Fruit fly (Drosophila melanogaster): Measurements from ENCODE around the gene CG13004.
A peak's percentile ranks its signal among the peaks of the same experiment; 100 is the strongest.

CG13004 gene

DNA sequence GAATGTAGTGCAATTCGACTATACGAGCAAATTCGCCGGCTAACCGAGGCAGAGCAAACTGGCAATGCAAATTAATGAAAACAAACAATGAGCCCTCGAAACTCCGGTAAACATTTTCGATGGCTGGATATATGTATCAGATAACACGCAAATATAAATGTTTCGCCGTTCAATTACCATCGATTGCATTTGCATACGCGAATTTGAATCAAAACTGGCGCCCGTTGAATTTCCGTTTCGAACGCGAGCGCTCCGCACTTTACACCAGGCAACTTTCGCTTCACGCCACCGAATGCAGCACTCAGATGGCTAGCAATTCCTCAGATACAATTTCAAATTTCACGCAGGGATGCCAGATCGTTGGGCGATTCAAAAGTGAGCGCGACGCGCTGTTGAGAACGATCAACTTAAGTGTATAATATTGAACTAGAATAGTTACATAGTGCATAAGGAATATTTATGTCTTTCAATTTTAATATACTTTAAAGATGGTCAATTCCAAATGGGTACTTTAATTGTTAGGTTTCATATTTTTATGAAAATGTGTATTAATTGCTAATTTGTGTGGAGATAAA lies 52.1 kb downstream of the CG13004 start, which contains the start of gene if:
Gene if (minus strand): TSS at position 294 of the 575 bp plus-strand sequence.
- TF ChIP-seq CrebA (GFP tag; optimal IDR thresholded peaks at IDR 0.05; ENCODE audit: borderline replicate concordance) = no peak
- TF ChIP-seq N (GFP tag; optimal IDR thresholded peaks at IDR 0.05) = no peak
- TF ChIP-seq rgr (GFP tag; optimal IDR thresholded peaks at IDR 0.05) = no peak
- TF ChIP-seq Hr78 (GFP tag; optimal IDR thresholded peaks at IDR 0.05) = no peak
- no peak for TF ChIP-seq dmrt93B (GFP tag; optimal IDR thresholded peaks at IDR 0.05)
- TF ChIP-seq dl (GFP tag; optimal IDR thresholded peaks at IDR 0.05; ENCODE audit: insufficient read depth in 1 of 2, partially characterized antibody in 2 of 2) = no peak
- TF ChIP-seq Sp1 (GFP tag; optimal IDR thresholded peaks at IDR 0.05) = no peak
- no peak for TF ChIP-seq GATAd (GFP tag; optimal IDR thresholded peaks at IDR 0.05)
- no peak for TF ChIP-seq CG32264 (GFP tag; optimal IDR thresholded peaks at IDR 0.05)
- no peak for TF ChIP-seq jim (GFP tag; optimal IDR thresholded peaks at IDR 0.05)
- no peak for TF ChIP-seq Vsx2 (GFP tag; optimal IDR thresholded peaks at IDR 0.05; ENCODE audit: partially characterized antibody)
- TF ChIP-seq Mio (GFP tag; optimal IDR thresholded peaks at IDR 0.05) = no peak
- no peak for TF ChIP-seq OdsH (GFP tag; optimal IDR thresholded peaks at IDR 0.05)
- TF ChIP-seq tai (GFP tag; optimal IDR thresholded peaks at IDR 0.05) = no peak
- TF ChIP-seq Myc (optimal IDR thresholded peaks at IDR 0.05) = no peak
- TF ChIP-seq sage (GFP tag; optimal IDR thresholded peaks at IDR 0.05) = no peak
- TF ChIP-seq lola (GFP tag; optimal IDR thresholded peaks at IDR 0.05) = no peak
- no peak for TF ChIP-seq Hnf4 (GFP tag; optimal IDR thresholded peaks at IDR 0.05)
- TF ChIP-seq h (GFP tag; optimal IDR thresholded peaks at IDR 0.05) = no peak

DNA sequence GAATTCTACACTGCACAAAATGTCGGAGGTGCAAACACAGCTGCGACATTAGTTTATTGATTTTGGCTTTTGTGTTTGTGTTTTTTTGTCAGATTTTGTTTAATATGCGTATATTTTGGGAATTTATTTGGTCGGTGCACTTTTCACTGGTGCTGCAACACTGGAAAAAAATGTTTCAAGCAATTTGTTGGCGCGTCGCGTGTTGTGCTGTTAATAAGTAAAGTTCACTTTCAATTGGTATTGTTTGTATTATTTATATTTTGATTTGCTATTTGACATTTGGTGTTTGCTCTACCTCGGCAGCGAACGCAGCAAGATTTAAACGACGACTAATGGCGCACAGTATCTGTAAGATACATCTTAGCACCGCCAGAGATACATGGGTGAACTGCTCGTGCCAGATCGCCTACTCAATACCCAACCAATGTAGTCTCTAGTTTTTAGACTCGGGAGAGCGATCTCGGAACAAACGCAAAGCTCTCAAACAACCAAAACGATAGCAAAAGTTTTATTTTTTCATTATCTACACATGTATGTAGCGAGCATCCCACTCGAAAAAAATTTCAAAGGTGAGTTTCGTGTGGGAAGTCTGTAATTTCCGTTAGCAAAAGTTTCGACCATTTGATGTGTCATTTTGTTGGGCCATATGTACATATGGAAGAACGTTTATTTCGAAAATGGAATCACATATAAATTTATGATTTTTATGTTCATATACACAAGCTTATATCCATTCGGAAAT lies 53.0 kb downstream of the CG13004 start:
- TF ChIP-seq CG9705 (GFP tag; optimal IDR thresholded peaks at IDR 0.05) (no peak), OdsH (GFP tag; optimal IDR thresholded peaks at IDR 0.05) (peak; percentile 0), rgr (GFP tag; optimal IDR thresholded peaks at IDR 0.05) (peak; percentile 20), Hr83 (GFP tag; optimal IDR thresholded peaks at IDR 0.05; ENCODE audit: poor library complexity, severe bottlenecking) (no peak), sv (GFP tag; optimal IDR thresholded peaks at IDR 0.05) (peak; percentile 8), foxo (GFP tag; optimal IDR thresholded peaks at IDR 0.05) (peak in 1 of 2 experiments; percentile 13), h (GFP tag; optimal IDR thresholded peaks at IDR 0.05) (peak; percentile 13), Sp1 (GFP tag; optimal IDR thresholded peaks at IDR 0.05) (no peak), Hr78 (GFP tag; optimal IDR thresholded peaks at IDR 0.05) (no peak), ey (GFP tag; optimal IDR thresholded peaks at IDR 0.05) (peak; percentile 4), fru (GFP tag; optimal IDR thresholded peaks at IDR 0.05) (peak; percentile 4)

DNA sequence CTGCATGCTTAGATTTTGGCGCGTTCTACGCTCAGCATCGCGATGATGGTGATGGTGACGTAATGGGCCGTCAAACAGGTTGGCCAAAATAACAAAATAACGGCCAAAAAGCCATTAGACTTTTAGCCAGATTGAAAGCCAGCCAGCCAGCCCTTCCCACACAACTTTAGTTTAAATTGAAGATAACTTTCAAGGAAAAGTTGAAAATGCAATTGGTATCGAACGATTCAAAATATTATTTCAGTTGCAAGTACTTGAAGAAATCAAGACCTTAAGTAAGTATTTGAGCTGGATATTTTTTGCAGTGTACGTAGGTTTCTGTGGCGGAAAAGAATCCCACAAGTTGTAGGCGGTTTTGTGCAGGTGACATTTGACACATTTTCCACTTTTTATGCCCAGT lies 54.3 kb downstream of the CG13004 start:
- TF ChIP-seq foxo (GFP tag; optimal IDR thresholded peaks at IDR 0.05) (peak in 1 of 2 experiments; percentile 1), rgr (GFP tag; optimal IDR thresholded peaks at IDR 0.05) (peak; percentile 4), h (GFP tag; optimal IDR thresholded peaks at IDR 0.05) (no peak)

DNA sequence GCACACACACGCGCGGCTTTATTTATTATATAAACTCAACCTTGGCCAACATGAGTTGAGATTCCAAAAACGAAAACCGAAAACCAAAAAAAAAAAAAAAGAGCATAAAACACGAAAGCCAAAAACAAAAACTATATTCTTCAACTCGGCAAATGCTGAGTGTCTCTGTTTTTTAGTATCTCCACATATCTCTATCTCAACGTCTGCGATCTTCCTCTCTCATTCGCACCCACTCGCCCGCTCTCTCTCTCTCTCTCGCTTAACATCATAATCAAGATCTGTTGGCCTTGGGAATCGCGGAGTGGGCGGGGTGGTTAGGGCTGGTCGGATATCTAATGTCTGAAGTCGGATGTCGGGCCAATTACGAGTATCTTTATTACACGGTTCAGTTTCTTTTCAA lies 55.1 kb downstream of the CG13004 start:
- TF ChIP-seq Rel (GFP tag; optimal IDR thresholded peaks at IDR 0.05) = no peak
- no peak for TF ChIP-seq Rel (tag; optimal IDR thresholded peaks at IDR 0.05)
- no peak for TF ChIP-seq psq (GFP tag; optimal IDR thresholded peaks at IDR 0.05)
- no peak for TF ChIP-seq Jra (GFP tag; optimal IDR thresholded peaks at IDR 0.05)
- no peak for TF ChIP-seq fru (GFP tag; optimal IDR thresholded peaks at IDR 0.05)
- no peak for TF ChIP-seq ey (GFP tag; optimal IDR thresholded peaks at IDR 0.05)
- TF ChIP-seq N (GFP tag; optimal IDR thresholded peaks at IDR 0.05) = no peak
- TF ChIP-seq sage (GFP tag; optimal IDR thresholded peaks at IDR 0.05) = no peak
- TF ChIP-seq sv (GFP tag; optimal IDR thresholded peaks at IDR 0.05) = no peak
- no peak for TF ChIP-seq OdsH (GFP tag; optimal IDR thresholded peaks at IDR 0.05)
- TF ChIP-seq woc (GFP tag; optimal IDR thresholded peaks at IDR 0.05) = no peak
- TF ChIP-seq CrebA (GFP tag; optimal IDR thresholded peaks at IDR 0.05; ENCODE audit: borderline replicate concordance) = no peak
- TF ChIP-seq rgr (GFP tag; optimal IDR thresholded peaks at IDR 0.05) = no peak
- no peak for TF ChIP-seq dsf (GFP tag; optimal IDR thresholded peaks at IDR 0.05; ENCODE audit: borderline replicate concordance)
- TF ChIP-seq tai (GFP tag; optimal IDR thresholded peaks at IDR 0.05) = no peak
- TF ChIP-seq pan (optimal IDR thresholded peaks at IDR 0.05) = no peak
- TF ChIP-seq Dif (GFP tag; optimal IDR thresholded peaks at IDR 0.05; ENCODE audit: partially characterized antibody) = no peak
- no peak for TF ChIP-seq brk (GFP tag; optimal IDR thresholded peaks at IDR 0.05)
- no peak for TF ChIP-seq Mio (GFP tag; optimal IDR thresholded peaks at IDR 0.05)
- TF ChIP-seq Myc (optimal IDR thresholded peaks at IDR 0.05) = no peak
